Worm (Caenorhabditis elegans): ENCODE results near the gene hmt-1.

The hmt-1 gene

ce11 chrIII:11063259-11063658 is 36.5 kb downstream of the hmt-1 start, which contains the start of gene rsa-2 (continued):
- TF ChIP-seq ekl-4 (GFP tag; IDR thresholded peaks at IDR 0.05) (peak; percentile 66), him-1 (tag; optimal IDR thresholded peaks at IDR 0.05) (peak; percentile 78), hsf-1 (GFP tag; IDR thresholded peaks at IDR 0.05) (peak; percentile 66), ceh-100 (GFP tag; IDR thresholded peaks at IDR 0.05) (peak; percentile 51; the same call in 1 of the 2 replicates), dox-1 (GFP tag; IDR thresholded peaks at IDR 0.05) (peak; percentile 76), F57C9.4 (tag; optimal IDR thresholded peaks at IDR 0.05) (no peak), F22D6.2 (tag; optimal IDR thresholded peaks at IDR 0.05) (no peak), Y67H2A.10 (GFP tag; conservative IDR thresholded peaks at IDR 0.05) (no peak), F33H1.4 (GFP tag; IDR thresholded peaks at IDR 0.05) (peak; percentile 68), zim-3 (tag; optimal IDR thresholded peaks at IDR 0.05) (peak; percentile 37), hmg-1.2 (GFP tag; IDR thresholded peaks at IDR 0.05) (peak; percentile 95), somi-1 (GFP tag; optimal IDR thresholded peaks at IDR 0.05) (no peak), mel-28 (tag; optimal IDR thresholded peaks at IDR 0.05; ENCODE audit: borderline replicate concordance) (no peak), ama-1 (optimal IDR thresholded peaks at IDR 0.05) (no peak), ama-1 (GFP tag; optimal IDR thresholded peaks at IDR 0.05) (no peak), B0035.1 (tag; optimal IDR thresholded peaks at IDR 0.05) (no peak), ztf-25 (GFP tag; IDR thresholded peaks at IDR 0.05) (no peak), atf-7 (tag; optimal IDR thresholded peaks at IDR 0.05) (no peak), pha-4 (tag; optimal IDR thresholded peaks at IDR 0.05) (no peak), Y53G8AR.9 (GFP tag; conservative IDR thresholded peaks at IDR 0.05) (0 out of 2 replicates have a peak, but pooled peaks have one; percentile 33)

ce11 chrIII:11059775-11060174 is 40.0 kb downstream of the hmt-1 start:
- TF ChIP-seq ekl-4 (GFP tag; IDR thresholded peaks at IDR 0.05) = no peak
- no peak for TF ChIP-seq gei-17 (GFP tag; optimal IDR thresholded peaks at IDR 0.05)
- TF ChIP-seq lin-40 (tag; optimal IDR thresholded peaks at IDR 0.05) = peak; percentile 3
- peak; percentile 59 for TF ChIP-seq nhr-80 (tag; optimal IDR thresholded peaks at IDR 0.05)
- TF ChIP-seq mel-28 (tag; optimal IDR thresholded peaks at IDR 0.05; ENCODE audit: borderline replicate concordance) = no peak

ce11 chrIII:11054532-11055265 is 45.1 kb downstream of the hmt-1 start:
- TF ChIP-seq ztf-26 (tag; optimal IDR thresholded peaks at IDR 0.05) (peak; percentile 40), egrh-3 (GFP tag; IDR thresholded peaks at IDR 0.05) (peak; percentile 55; the same call in 1 of the 2 replicates), K11D2.4 (GFP tag; IDR thresholded peaks at IDR 0.05) (0 out of 2 replicates have a peak, but pooled peaks have one; percentile 35), zfh-2 (GFP tag; conservative IDR thresholded peaks at IDR 0.05) (peak; percentile 96), repo-1 (tag; optimal IDR thresholded peaks at IDR 0.05) (peak; percentile 13), B0336.3 (GFP tag; IDR thresholded peaks at IDR 0.05) (peak; percentile 55; the same call in 1 of the 2 replicates), bed-1 (GFP tag; IDR thresholded peaks at IDR 0.05) (no peak), ekl-4 (GFP tag; IDR thresholded peaks at IDR 0.05) (no peak), cebp-1 (GFP tag; IDR thresholded peaks at IDR 0.05) (no peak), cebp-1 (tag; optimal IDR thresholded peaks at IDR 0.05) (peak; percentile 75), T26A5.8 (tag; optimal IDR thresholded peaks at IDR 0.05) (no peak), tbx-9 (tag; optimal IDR thresholded peaks at IDR 0.05; ENCODE audit: borderline replicate concordance) (no peak), let-607 (tag; optimal IDR thresholded peaks at IDR 0.05) (peak in 1 of 2 experiments; percentile 52), snpc-1.3 (tag; optimal IDR thresholded peaks at IDR 0.05; ENCODE audit: insufficient read depth) (no peak), madf-10 (tag; optimal IDR thresholded peaks at IDR 0.05) (peak; percentile 40), nhr-120 (GFP tag; IDR thresholded peaks at IDR 0.05) (no peak), dox-1 (GFP tag; IDR thresholded peaks at IDR 0.05) (peak; percentile 75), atf-7 (tag; optimal IDR thresholded peaks at IDR 0.05) (no peak), mcd-1 (GFP tag; IDR thresholded peaks at IDR 0.05) (peak; percentile 65), hmg-1.2 (GFP tag; IDR thresholded peaks at IDR 0.05) (peak; percentile 82), K12H6.12 (tag; optimal IDR thresholded peaks at IDR 0.05) (peak; percentile 76), lin-54 (GFP tag; optimal IDR thresholded peaks at IDR 0.05) (peak; percentile 3), lin-35 (GFP tag; optimal IDR thresholded peaks at IDR 0.05) (peak in 1 of 3 experiments; percentile 44), nhr-80 (tag; optimal IDR thresholded peaks at IDR 0.05) (peak; percentile 77), nfyb-1 (GFP tag; IDR thresholded peaks at IDR 0.05) (peak; percentile 58), snpc-4 (GFP tag; optimal IDR thresholded peaks at IDR 0.05) (no peak), snpc-4 (tag; optimal IDR thresholded peaks at IDR 0.05) (peak in 2 of 4 experiments; percentile 6 to 48)
